Worm (Caenorhabditis elegans) whole organism, midembryonic: Measurements from ENCODE around the gene ergo-1.
A peak's percentile ranks its signal among the peaks of the same experiment; 100 is the strongest.

Experiments used
- T22C8.4 ChIP-seq: fragments of 200-800 bp; sonication (Bioruptor generic); IDR thresholded peaks from 2 replicates; pipeline ENCODE4 v1.3.6; 2022; ENCODE audit warnings: missing genetic modification characterization, missing compliant biosample characterization
- cog-1 ChIP-seq: sonication (generic microtip); optimal IDR thresholded peaks from 2 replicates; lab custom pipeline; 2016; ENCODE audit warnings: missing genetic modification characterization, missing compliant biosample characterization
- flt-1 ChIP-seq: fragments of 200-800 bp; sonication (Bioruptor generic); IDR thresholded peaks from 2 replicates; pipeline ENCODE4 v1.3.6; 2022; ENCODE audit warnings: missing genetic modification characterization, missing compliant biosample characterization
- klf-2 ChIP-seq: fragments of 200-800 bp; sonication (Bioruptor generic); conservative IDR thresholded peaks from 2 replicates; pipeline ENCODE4 v1.3.6; 2022; ENCODE audit warnings: missing genetic modification reagents, missing genetic modification characterization, missing compliant biosample characterization
- med-1 ChIP-seq: sonication (generic microtip); optimal IDR thresholded peaks from 2 replicates; lab custom pipeline; 2017; ENCODE audit warnings: missing genetic modification characterization, mild to moderate bottlenecking, missing compliant biosample characterization, antibody characterized with exemption, missing genetic modification reagents; ENCODE audit not compliant: insufficient read depth
- ref-1 ChIP-seq: fragments of 200-800 bp; sonication (Bioruptor generic); conservative IDR thresholded peaks from 2 replicates; pipeline ENCODE4 v1.3.6; 2022; ENCODE audit warnings: missing genetic modification reagents, missing genetic modification characterization, missing compliant biosample characterization
- tab-1 ChIP-seq: fragments of 200-800 bp; sonication (Bioruptor generic); IDR thresholded peaks from 2 replicates; pipeline ENCODE4 v1.3.6; 2022; ENCODE audit warnings: missing genetic modification characterization, missing compliant biosample characterization
- ztf-23 ChIP-seq: fragments of 200-800 bp; sonication (Bioruptor generic); IDR thresholded peaks from 2 replicates; pipeline ENCODE4 v1.3.6; 2022; ENCODE audit warnings: missing genetic modification reagents, missing genetic modification characterization, missing compliant biosample characterization
- ztf-29 ChIP-seq: fragments of 200-800 bp; sonication (Bioruptor generic); IDR thresholded peaks from 2 replicates; pipeline ENCODE4 v1.3.6; 2022; ENCODE audit warnings: missing genetic modification reagents, missing genetic modification characterization, missing compliant biosample characterization

The ergo-1 gene

ce11 chrV:1008503-1008902 lies at the start of gene ergo-1:
Gene ergo-1, plus strand, starts transcription at chrV:1008803.
- no peak for TF ChIP-seq flt-1 (GFP tag; lab: Robert Waterston, UW)
- TF ChIP-seq tab-1 (GFP tag; lab: Robert Waterston, UW): no peak
- TF ChIP-seq med-1 (GFP tag; lab: Kevin White, UChicago): no peak
- TF ChIP-seq klf-2: no peak
- TF ChIP-seq T22C8.4: no peak
- TF ChIP-seq ref-1: no peak

- TF ChIP-seq med-1 (GFP tag; lab: Kevin White, UChicago): no peak
- no peak for TF ChIP-seq ref-1
- TF ChIP-seq klf-2: no peak
- no peak for TF ChIP-seq ztf-29 (GFP tag; lab: Robert Waterston, UW)
- TF ChIP-seq cog-1 (tag; lab: Kevin White, UChicago): no peak
- TF ChIP-seq flt-1 (GFP tag; lab: Robert Waterston, UW): no peak
- TF ChIP-seq ztf-23 (GFP tag; lab: Robert Waterston, UW): no peak
- no peak for TF ChIP-seq T22C8.4
- TF ChIP-seq tab-1 (GFP tag; lab: Robert Waterston, UW): no peak
Measured at ce11 chrV:964739-965283, 43.8 kb upstream of the ergo-1 start, which contains the start of gene sqv-6. Gene sqv-6, minus strand, starts transcription at chrV:964789.

ce11 chrV:966164-966563 lies 42.4 kb upstream of the ergo-1 start:
- TF ChIP-seq flt-1 (GFP tag; lab: Robert Waterston, UW): no peak
- no peak for TF ChIP-seq ref-1
- no peak for TF ChIP-seq T22C8.4
- TF ChIP-seq ztf-23 (GFP tag; lab: Robert Waterston, UW): no peak
- TF ChIP-seq klf-2: no peak
- TF ChIP-seq cog-1 (tag; lab: Kevin White, UChicago): no peak
- TF ChIP-seq ztf-29 (GFP tag; lab: Robert Waterston, UW): no peak
- no peak for TF ChIP-seq med-1 (GFP tag; lab: Kevin White, UChicago)
- TF ChIP-seq tab-1 (GFP tag; lab: Robert Waterston, UW): no peak

- TF ChIP-seq T22C8.4 (no peak), ztf-23 (GFP tag; lab: Robert Waterston, UW) (no peak), cog-1 (tag; lab: Kevin White, UChicago) (no peak)
Measured at ce11 chrV:969005-969562, 39.5 kb upstream of the ergo-1 start.

- TF ChIP-seq tab-1 (GFP tag; lab: Robert Waterston, UW) (no peak), ztf-29 (GFP tag; lab: Robert Waterston, UW) (no peak), ref-1 (no peak), ztf-23 (GFP tag; lab: Robert Waterston, UW) (no peak), cog-1 (tag; lab: Kevin White, UChicago) (peak; percentile 86), klf-2 (no peak), flt-1 (GFP tag; lab: Robert Waterston, UW) (peak; percentile 70; the same call in 1 of the 2 replicates), T22C8.4 (no peak), med-1 (GFP tag; lab: Kevin White, UChicago) (no peak)
Measured at ce11 chrV:975184-975583, 33.4 kb upstream of the ergo-1 start.

ce11 chrV:976498-977063 lies 32.0 kb upstream of the ergo-1 start:
- no peak for TF ChIP-seq klf-2
- TF ChIP-seq T22C8.4: no peak
- no peak for TF ChIP-seq ztf-29 (GFP tag; lab: Robert Waterston, UW)
- no peak for TF ChIP-seq flt-1 (GFP tag; lab: Robert Waterston, UW)

ce11 chrV:977853-978252 lies 30.8 kb upstream of the ergo-1 start:
- TF ChIP-seq cog-1 (tag; lab: Kevin White, UChicago): no peak
- no peak for TF ChIP-seq klf-2
- no peak for TF ChIP-seq tab-1 (GFP tag; lab: Robert Waterston, UW)
- no peak for TF ChIP-seq ztf-23 (GFP tag; lab: Robert Waterston, UW)
- no peak for TF ChIP-seq med-1 (GFP tag; lab: Kevin White, UChicago)
- no peak for TF ChIP-seq flt-1 (GFP tag; lab: Robert Waterston, UW)
- TF ChIP-seq T22C8.4: no peak
- no peak for TF ChIP-seq ztf-29 (GFP tag; lab: Robert Waterston, UW)
- no peak for TF ChIP-seq ref-1

ce11 chrV:978617-979016 lies 30.0 kb upstream of the ergo-1 start:
- TF ChIP-seq ztf-29 (GFP tag; lab: Robert Waterston, UW): no peak

- TF ChIP-seq med-1 (GFP tag; lab: Kevin White, UChicago) (no peak), flt-1 (GFP tag; lab: Robert Waterston, UW) (peak; percentile 33; the same call in 1 of the 2 replicates), ztf-23 (GFP tag; lab: Robert Waterston, UW) (0 out of 2 replicates have a peak, but pooled peaks have one; percentile 39), tab-1 (GFP tag; lab: Robert Waterston, UW) (no peak)
Measured at ce11 chrV:979698-980097, 28.9 kb upstream of the ergo-1 start.

- no peak for TF ChIP-seq klf-2
- TF ChIP-seq flt-1 (GFP tag; lab: Robert Waterston, UW): no peak
- no peak for TF ChIP-seq cog-1 (tag; lab: Kevin White, UChicago)
- no peak for TF ChIP-seq ztf-29 (GFP tag; lab: Robert Waterston, UW)
- TF ChIP-seq T22C8.4: no peak
Measured at ce11 chrV:982281-982756, 26.3 kb upstream of the ergo-1 start, which contains the start of the genes Y50D4C.12 and unc-34. Gene Y50D4C.12, plus strand, starts transcription at chrV:982581. Gene unc-34, plus strand, starts transcription at chrV:982706.
